Fruit fly (Drosophila melanogaster): ENCODE data around the gene Rpp14b.

The Rpp14b gene

dm6 chr3R:30056592-30057135 is 907 bp downstream of the Rpp14b start, which contains the start of the genes CG7950 and Rpp14a:
Gene CG7950 (plus strand): TSS chr3R:30056859.
Gene Rpp14a (plus strand): TSS chr3R:30056859.
- TF ChIP-seq CG31627 (GFP tag; optimal IDR thresholded peaks at IDR 0.05) (peak; percentile 91), dsx (GFP tag; optimal IDR thresholded peaks at IDR 0.05; ENCODE audit: poor library complexity, severe bottlenecking) (peak; percentile 71), pdm3 (GFP tag; optimal IDR thresholded peaks at IDR 0.05) (peak; percentile 92), esn (GFP tag; optimal IDR thresholded peaks at IDR 0.05) (peak; percentile 90), Met (GFP tag; optimal IDR thresholded peaks at IDR 0.05) (peak; percentile 83), CG8319 (GFP tag; optimal IDR thresholded peaks at IDR 0.05) (peak; percentile 60), CG10669 (GFP tag; optimal IDR thresholded peaks at IDR 0.05) (peak; percentile 76), topi (GFP tag; optimal IDR thresholded peaks at IDR 0.05) (peak; percentile 80), net (GFP tag; optimal IDR thresholded peaks at IDR 0.05) (peak; percentile 84), CG6792 (GFP tag; optimal IDR thresholded peaks at IDR 0.05) (peak; percentile 79), Sox15 (GFP tag; optimal IDR thresholded peaks at IDR 0.05) (peak; percentile 63), Hr4 (GFP tag; optimal IDR thresholded peaks at IDR 0.05) (peak; percentile 89), Eip75B (GFP tag; optimal IDR thresholded peaks at IDR 0.05) (peak; percentile 86), acj6 (GFP tag; optimal IDR thresholded peaks at IDR 0.05) (peak; percentile 87), dac (GFP tag; optimal IDR thresholded peaks at IDR 0.05) (peak; percentile 69), Ets96B (tag; optimal IDR thresholded peaks at IDR 0.05) (peak; percentile 79), Smox (GFP tag; optimal IDR thresholded peaks at IDR 0.05) (peak; percentile 86), salr (GFP tag; optimal IDR thresholded peaks at IDR 0.05) (peak; percentile 66 to 71), svp (GFP tag) (peak; percentile 87), Hr39 (GFP tag; optimal IDR thresholded peaks at IDR 0.05) (peak; percentile 90), Lpt (GFP tag; optimal IDR thresholded peaks at IDR 0.05) (peak; percentile 81), CG11902 (GFP tag; optimal IDR thresholded peaks at IDR 0.05) (peak; percentile 62), OdsH (GFP tag; optimal IDR thresholded peaks at IDR 0.05) (peak; percentile 89), Gug (GFP tag; IDR thresholded peaks at IDR 0.05) (peak; percentile 76), CG6854 (GFP tag; optimal IDR thresholded peaks at IDR 0.05) (no peak), CG34406 (GFP tag; optimal IDR thresholded peaks at IDR 0.05) (peak; percentile 80), CG1621 (tag; optimal IDR thresholded peaks at IDR 0.05) (peak; percentile 78), fkh (GFP tag; optimal IDR thresholded peaks at IDR 0.05) (no peak), CG10631 (GFP tag; optimal IDR thresholded peaks at IDR 0.05) (peak; percentile 79), fd59A (GFP tag; optimal IDR thresholded peaks at IDR 0.05) (peak; percentile 53), CG6163 (GFP tag; IDR thresholded peaks at IDR 0.05) (peak; percentile 91), Ets21C (GFP tag; optimal IDR thresholded peaks at IDR 0.05) (peak; percentile 84), CG4318 (GFP tag; optimal IDR thresholded peaks at IDR 0.05) (no peak), spab (GFP tag; optimal IDR thresholded peaks at IDR 0.05) (no peak), eg (GFP tag; IDR thresholded peaks at IDR 0.05) (peak; percentile 93), CG6276 (GFP tag; optimal IDR thresholded peaks at IDR 0.05) (no peak), ss (GFP tag; optimal IDR thresholded peaks at IDR 0.05) (peak in 1 of 2 experiments; percentile 30), CG15336 (GFP tag; IDR thresholded peaks at IDR 0.05) (peak; percentile 75), achi (GFP tag; optimal IDR thresholded peaks at IDR 0.05) (peak; percentile 86), CG3919 (GFP tag; optimal IDR thresholded peaks at IDR 0.05) (peak; percentile 85), cyc (GFP tag; optimal IDR thresholded peaks at IDR 0.05) (peak; percentile 85), Eip93F (GFP tag; optimal IDR thresholded peaks at IDR 0.05) (peak; percentile 77), Hr38 (GFP tag; optimal IDR thresholded peaks at IDR 0.05) (peak; percentile 72), CG7368 (GFP tag; optimal IDR thresholded peaks at IDR 0.05) (peak; percentile 67), Eip78C (GFP tag) (peak; percentile 93), CG6808 (GFP tag; optimal IDR thresholded peaks at IDR 0.05) (peak; percentile 49), CG32006 (GFP tag; optimal IDR thresholded peaks at IDR 0.05) (peak; percentile 80), CG9139 (GFP tag; optimal IDR thresholded peaks at IDR 0.05) (no peak), Sox102F (GFP tag; optimal IDR thresholded peaks at IDR 0.05) (peak; percentile 84), CG8632 (GFP tag; optimal IDR thresholded peaks at IDR 0.05) (peak; percentile 78), CG16779 (tag; optimal IDR thresholded peaks at IDR 0.05) (peak; percentile 61), fd85E (GFP tag; optimal IDR thresholded peaks at IDR 0.05) (no peak)

Measured in whole organism, prepupa.